Fruit fly (Drosophila melanogaster) whole organism, prepupa: Measurements from ENCODE around the gene CG5235.

Source experiments
- Blimp-1 ChIP-seq: fragments of 200-800 bp; sonication (Bioruptor generic); optimal IDR thresholded peaks from 3 replicates; lab custom pipeline; 2017; ENCODE audit warnings: missing biosample characterization, missing genetic modification characterization, mild to moderate bottlenecking, moderate library complexity, missing genetic modification reagents
- CG10631 ChIP-seq: fragments of 200-800 bp; sonication (Bioruptor generic); optimal IDR thresholded peaks from 2 replicates; lab custom pipeline; 2016; ENCODE audit warnings: missing biosample characterization, missing genetic modification characterization
- CG10669 ChIP-seq: fragments of 200-800 bp; sonication (Bioruptor generic); optimal IDR thresholded peaks from 3 replicates; lab custom pipeline; 2018; ENCODE audit warnings: missing biosample characterization, mild to moderate bottlenecking, missing genetic modification characterization, moderate library complexity
- CG11294 ChIP-seq: fragments of 200-800 bp; sonication (Bioruptor generic); IDR thresholded peaks from 2 replicates; pipeline ENCODE4 v1.3.6; 2022; ENCODE audit warnings: missing biosample characterization, missing genetic modification characterization
- CG11762 ChIP-seq: fragments of 200-800 bp; sonication (Bioruptor generic); optimal IDR thresholded peaks from 3 replicates; lab custom pipeline; 2016; ENCODE audit warnings: missing biosample characterization, missing genetic modification characterization; ENCODE audit not compliant: insufficient read depth
- CG11902 ChIP-seq: fragments of 200-800 bp; sonication (Bioruptor generic); optimal IDR thresholded peaks from 3 replicates; lab custom pipeline; 2016; ENCODE audit warnings: missing biosample characterization, missing genetic modification characterization
- CG15336 ChIP-seq: fragments of 200-800 bp; sonication (Bioruptor generic); IDR thresholded peaks from 2 replicates; pipeline ENCODE4 v1.3.6; 2022; ENCODE audit warnings: missing biosample characterization, missing genetic modification characterization
- CG16779 ChIP-seq: fragments of 200-800 bp; sonication (Bioruptor generic); optimal IDR thresholded peaks from 3 replicates; lab custom pipeline; 2017; ENCODE audit warnings: missing biosample characterization, mild to moderate bottlenecking, missing genetic modification characterization
- CG3032 ChIP-seq: fragments of 200-800 bp; optimal IDR thresholded peaks from 2 replicates; lab custom pipeline; 2019; ENCODE audit warnings: missing biosample characterization, mild to moderate bottlenecking, missing genetic modification characterization, moderate library complexity
- CG31627 ChIP-seq: fragments of 200-800 bp; sonication (Bioruptor generic); optimal IDR thresholded peaks from 3 replicates; lab custom pipeline; 2016; ENCODE audit warnings: missing biosample characterization, missing genetic modification characterization
- CG34406 ChIP-seq: fragments of 200-800 bp; sonication (Bioruptor generic); optimal IDR thresholded peaks from 3 replicates; lab custom pipeline; 2016; ENCODE audit warnings: missing biosample characterization, missing genetic modification characterization
- CG4318 ChIP-seq: fragments of 200-800 bp; sonication (Bioruptor generic); optimal IDR thresholded peaks from 3 replicates; lab custom pipeline; 2017; ENCODE audit warnings: missing biosample characterization, mild to moderate bottlenecking, missing genetic modification characterization
- CG6163 ChIP-seq: fragments of 200-800 bp; sonication (Bioruptor generic); IDR thresholded peaks from 3 replicates; pipeline ENCODE4 v1.3.6; 2022; ENCODE audit warnings: missing biosample characterization, missing genetic modification characterization
- CG6276 ChIP-seq: fragments of 200-800 bp; sonication (Bioruptor generic); optimal IDR thresholded peaks from 2 replicates; lab custom pipeline; 2017; ENCODE audit warnings: missing biosample characterization, mild to moderate bottlenecking, missing genetic modification characterization
- CG6792 ChIP-seq: fragments of 200-800 bp; sonication (Bioruptor generic); optimal IDR thresholded peaks from 3 replicates; lab custom pipeline; 2016; ENCODE audit warnings: missing biosample characterization, missing genetic modification characterization
- CG6808 ChIP-seq: fragments of 200-800 bp; sonication (Bioruptor generic); optimal IDR thresholded peaks from 3 replicates; lab custom pipeline; 2017; ENCODE audit warnings: missing biosample characterization, missing genetic modification characterization, mild to moderate bottlenecking, moderate library complexity, missing genetic modification reagents
- CG6854 ChIP-seq: fragments of 200-800 bp; sonication (Bioruptor generic); optimal IDR thresholded peaks from 2 replicates; lab custom pipeline; 2017; ENCODE audit warnings: missing biosample characterization, mild to moderate bottlenecking, missing genetic modification characterization
- CG8119 ChIP-seq: fragments of 200-800 bp; sonication (Bioruptor generic); IDR thresholded peaks from 3 replicates; pipeline ENCODE4 v1.3.6; 2022; ENCODE audit warnings: missing biosample characterization, missing genetic modification characterization
- CG8319 ChIP-seq: fragments of 200-800 bp; sonication (Bioruptor generic); optimal IDR thresholded peaks from 3 replicates; lab custom pipeline; 2016; ENCODE audit warnings: missing biosample characterization, missing genetic modification characterization
- CG8632 ChIP-seq: fragments of 200-800 bp; sonication (Bioruptor generic); optimal IDR thresholded peaks from 3 replicates; lab custom pipeline; 2016; ENCODE audit warnings: missing biosample characterization, missing genetic modification characterization
- CG9139 ChIP-seq: fragments of 200-800 bp; sonication (Bioruptor generic); optimal IDR thresholded peaks from 3 replicates; lab custom pipeline; 2017; ENCODE audit warnings: missing biosample characterization, mild to moderate bottlenecking, missing genetic modification characterization
- Eip75B ChIP-seq: fragments of 200-800 bp; sonication (Bioruptor generic); optimal IDR thresholded peaks from 3 replicates; lab custom pipeline; 2016; ENCODE audit warnings: missing biosample characterization, missing genetic modification characterization
- Eip78C ChIP-seq: fragments of 200-800 bp; sonication (Bioruptor generic); peaks from one replicate; lab custom pipeline; 2016; ENCODE audit warnings: missing biosample characterization, missing genetic modification characterization
- Eip93F ChIP-seq: fragments of 200-800 bp; sonication (Bioruptor generic); optimal IDR thresholded peaks from 2 replicates; lab custom pipeline; 2016; ENCODE audit warnings: missing biosample characterization, mild to moderate bottlenecking, missing genetic modification characterization
- Ets96B ChIP-seq: fragments of 200-800 bp; optimal IDR thresholded peaks from 2 replicates; lab custom pipeline; 2019; ENCODE audit warnings: missing biosample characterization, mild to moderate bottlenecking, missing genetic modification characterization, moderate library complexity
- Gug ChIP-seq: fragments of 200-800 bp; sonication (Bioruptor generic); IDR thresholded peaks from 2 replicates; pipeline ENCODE4 v1.3.6; 2022; ENCODE audit warnings: missing biosample characterization, missing genetic modification characterization
- Hr38 ChIP-seq: sonication (Bioruptor generic); optimal IDR thresholded peaks from 2 replicates; lab custom pipeline; 2016; ENCODE audit warnings: missing biosample characterization, missing genetic modification characterization
- Hr39 ChIP-seq: fragments of 200-800 bp; sonication (Bioruptor generic); optimal IDR thresholded peaks from 2 replicates; lab custom pipeline; 2016; ENCODE audit warnings: missing biosample characterization, missing genetic modification characterization
- Hr4 ChIP-seq: fragments of 200-800 bp; sonication (Bioruptor generic); optimal IDR thresholded peaks from 3 replicates; lab custom pipeline; 2016; ENCODE audit warnings: missing biosample characterization, missing genetic modification characterization
- Lpt ChIP-seq: fragments of 200-800 bp; sonication (Bioruptor generic); optimal IDR thresholded peaks from 3 replicates; lab custom pipeline; 2016; ENCODE audit warnings: missing biosample characterization, missing genetic modification characterization
- Met ChIP-seq: fragments of 200-800 bp; sonication (Bioruptor generic); optimal IDR thresholded peaks from 3 replicates; lab custom pipeline; 2016; ENCODE audit warnings: missing biosample characterization, missing genetic modification characterization
- OdsH ChIP-seq: fragments of 200-800 bp; sonication (Bioruptor generic); optimal IDR thresholded peaks from 3 replicates; lab custom pipeline; 2016; ENCODE audit warnings: missing biosample characterization, missing genetic modification characterization
- Smox ChIP-seq: fragments of 200-800 bp; sonication (Bioruptor generic); optimal IDR thresholded peaks from 3 replicates; lab custom pipeline; 2016; ENCODE audit warnings: missing biosample characterization, missing genetic modification characterization
- Sox102F ChIP-seq: fragments of 200-800 bp; sonication (Bioruptor generic); optimal IDR thresholded peaks from 2 replicates; lab custom pipeline; 2016; ENCODE audit warnings: missing biosample characterization, mild to moderate bottlenecking, missing genetic modification characterization
- Sox14 ChIP-seq: fragments of 200-800 bp; sonication (Bioruptor generic); optimal IDR thresholded peaks from 3 replicates; lab custom pipeline; 2016; ENCODE audit warnings: missing biosample characterization, missing genetic modification characterization
- Sox15 ChIP-seq: fragments of 200-800 bp; sonication (Bioruptor generic); optimal IDR thresholded peaks from 3 replicates; lab custom pipeline; 2016; ENCODE audit warnings: missing biosample characterization, missing genetic modification characterization
- achi ChIP-seq: fragments of 200-800 bp; sonication (Bioruptor generic); optimal IDR thresholded peaks from 3 replicates; lab custom pipeline; 2016; ENCODE audit warnings: missing biosample characterization, missing genetic modification characterization
- acj6 ChIP-seq: fragments of 200-800 bp; sonication (Bioruptor generic); optimal IDR thresholded peaks from 3 replicates; lab custom pipeline; 2016; ENCODE audit warnings: missing biosample characterization, missing genetic modification characterization
- dac ChIP-seq: fragments of 200-800 bp; sonication (Bioruptor generic); optimal IDR thresholded peaks from 2 replicates; lab custom pipeline; 2017; ENCODE audit warnings: missing biosample characterization, mild to moderate bottlenecking, missing genetic modification characterization
- dsx ChIP-seq: fragments of 200-800 bp; optimal IDR thresholded peaks from 3 replicates; lab custom pipeline; 2019; ENCODE audit warnings: missing biosample characterization, mild to moderate bottlenecking, missing genetic modification characterization, moderate library complexity; ENCODE audit not compliant: poor library complexity, severe bottlenecking
- eg ChIP-seq: fragments of 200-800 bp; sonication (Bioruptor generic); IDR thresholded peaks from 3 replicates; pipeline ENCODE4 v1.3.6; 2022; ENCODE audit warnings: missing biosample characterization, missing genetic modification characterization
- esn ChIP-seq: fragments of 200-800 bp; sonication (Bioruptor generic); optimal IDR thresholded peaks from 2 replicates; lab custom pipeline; 2016; ENCODE audit warnings: missing biosample characterization, mild to moderate bottlenecking, missing genetic modification characterization, moderate library complexity
- fd59A ChIP-seq: fragments of 200-800 bp; sonication (Bioruptor generic); optimal IDR thresholded peaks from 2 replicates; lab custom pipeline; 2017; ENCODE audit warnings: missing biosample characterization, mild to moderate bottlenecking, missing genetic modification characterization, missing genetic modification reagents
- fd85E ChIP-seq: fragments of 200-800 bp; sonication (Bioruptor generic); optimal IDR thresholded peaks from 3 replicates; lab custom pipeline; 2016; ENCODE audit warnings: missing biosample characterization, missing genetic modification characterization
- fkh ChIP-seq: fragments of 200-800 bp; sonication (Bioruptor generic); optimal IDR thresholded peaks from 3 replicates; lab custom pipeline; 2017; ENCODE audit warnings: missing biosample characterization, mild to moderate bottlenecking, missing genetic modification characterization, moderate library complexity
- lz ChIP-seq: fragments of 200-800 bp; sonication (Bioruptor generic); optimal IDR thresholded peaks from 3 replicates; lab custom pipeline; 2016; ENCODE audit warnings: missing biosample characterization, missing genetic modification characterization
- net ChIP-seq: fragments of 200-800 bp; sonication (Bioruptor generic); optimal IDR thresholded peaks from 3 replicates; lab custom pipeline; 2016; ENCODE audit warnings: missing biosample characterization, missing genetic modification characterization
- spab ChIP-seq: fragments of 200-800 bp; sonication (Bioruptor generic); optimal IDR thresholded peaks from 2 replicates; lab custom pipeline; 2017; ENCODE audit warnings: missing biosample characterization, mild to moderate bottlenecking, missing genetic modification characterization, missing genetic modification reagents
- svp ChIP-seq: fragments of 200-800 bp; sonication (Bioruptor generic); peaks from one replicate; lab custom pipeline; 2016; ENCODE audit warnings: missing biosample characterization, missing genetic modification characterization
- topi ChIP-seq: fragments of 200-800 bp; sonication (Bioruptor generic); optimal IDR thresholded peaks from 3 replicates; lab custom pipeline; 2016; ENCODE audit warnings: missing biosample characterization, missing genetic modification characterization
- vri ChIP-seq: fragments of 200-800 bp; sonication (Bioruptor generic); optimal IDR thresholded peaks from 3 replicates; lab custom pipeline; 2016; ENCODE audit warnings: missing biosample characterization, mild to moderate bottlenecking, missing genetic modification characterization

CG5235 gene

dm6 chr3L:16041260-16042079 lies 48.7 kb downstream of the CG5235 start:
- TF ChIP-seq topi (GFP tag; lab: Kevin White, UChicago) (peak; percentile 13), Eip93F (GFP tag; lab: Kevin White, UChicago) (peak; percentile 59), CG4318 (GFP tag; lab: Kevin White, UChicago) (no peak), Hr4 (GFP tag; lab: Kevin White, UChicago) (peak; percentile 29), CG3032 (tag; lab: Kevin White, UChicago) (peak; percentile 20), Ets96B (tag; lab: Kevin White, UChicago) (peak; percentile 32), CG6276 (GFP tag; lab: Kevin White, UChicago) (peak; percentile 90), spab (peak; percentile 60), lz (GFP tag; lab: Kevin White, UChicago) (no peak), Sox14 (peak; percentile 61), CG8632 (peak; percentile 40), Met (GFP tag; lab: Kevin White, UChicago) (peak; percentile 22), CG11902 (GFP tag; lab: Kevin White, UChicago) (no peak), CG34406 (GFP tag; lab: Kevin White, UChicago) (no peak), Eip75B (GFP tag; lab: Kevin White, UChicago) (no peak), CG11762 (GFP tag; lab: Kevin White, UChicago) (peak; percentile 12), Sox15 (no peak), fkh (GFP tag; lab: Kevin White, UChicago) (no peak), fd59A (GFP tag; lab: Kevin White, UChicago) (no peak), acj6 (peak; percentile 16), Blimp-1 (GFP tag; lab: Kevin White, UChicago) (peak; percentile 55), dsx (GFP tag; lab: Kevin White, UChicago) (peak; percentile 21), CG6854 (GFP tag; lab: Kevin White, UChicago) (peak; percentile 93), CG31627 (no peak), Sox102F (GFP tag; lab: Kevin White, UChicago) (peak; percentile 23), CG15336 (GFP tag; lab: Robert Waterston, UW) (peak; percentile 64), esn (GFP tag; lab: Kevin White, UChicago) (peak; percentile 2), CG16779 (tag; lab: Kevin White, UChicago) (peak; percentile 73), CG6792 (GFP tag; lab: Kevin White, UChicago) (no peak), Gug (0 out of 2 replicates have a peak, but pooled peaks have one; percentile 8), OdsH (GFP tag; lab: Kevin White, UChicago) (peak; percentile 24), eg (GFP tag; lab: Robert Waterston, UW) (peak; percentile 75), fd85E (GFP tag; lab: Kevin White, UChicago) (no peak), CG11294 (peak; percentile 40; the same call in 1 of the 2 replicates), net (GFP tag; lab: Kevin White, UChicago) (peak; percentile 43), CG8119 (peak; percentile 79), Eip78C (GFP tag; lab: Kevin White, UChicago) (peak; percentile 76), achi (no peak), CG6163 (GFP tag; lab: Robert Waterston, UW) (peak; percentile 65), CG10631 (GFP tag; lab: Kevin White, UChicago) (peak; percentile 57), dac (peak; percentile 20), Lpt (GFP tag; lab: Kevin White, UChicago) (peak; percentile 82), Hr38 (GFP tag; lab: Kevin White, UChicago) (no peak), CG8319 (no peak), CG10669 (GFP tag; lab: Kevin White, UChicago) (peak; percentile 49), CG6808 (GFP tag; lab: Kevin White, UChicago) (peak; percentile 89), vri (GFP tag; lab: Kevin White, UChicago) (peak; percentile 31), Smox (GFP tag; lab: Kevin White, UChicago) (peak; percentile 4), CG9139 (GFP tag; lab: Kevin White, UChicago) (peak; percentile 90), svp (peak; percentile 98), Hr39 (GFP tag; lab: Kevin White, UChicago) (no peak)
